Fruit fly (Drosophila melanogaster) whole organism, embryonic: ENCODE results near the gene CG6254.

Source experiments
- Abd-B ChIP-seq: fragments of 200-800 bp; sonication (Bioruptor generic); optimal IDR thresholded peaks from 2 replicates; lab custom pipeline; 2018; ENCODE audit warnings: missing biosample characterization, mild to moderate bottlenecking, missing genetic modification characterization, moderate library complexity
- CG10267 ChIP-seq: fragments of 200-800 bp; sonication (Bioruptor generic); optimal IDR thresholded peaks from 2 replicates; lab custom pipeline; 2018; ENCODE audit warnings: missing biosample characterization, mild to moderate bottlenecking, missing genetic modification characterization, moderate library complexity
- CG11093 ChIP-seq: fragments of 200-800 bp; sonication (Bioruptor generic); IDR thresholded peaks from 3 replicates; pipeline ENCODE4 v1.3.6; 2022; ENCODE audit warnings: missing biosample characterization, missing genetic modification characterization
- CG11560 ChIP-seq: fragments of 200-800 bp; sonication (Bioruptor generic); IDR thresholded peaks from 3 replicates; pipeline ENCODE4 v1.3.6; 2022; ENCODE audit warnings: missing biosample characterization, missing genetic modification characterization
- CG11696 ChIP-seq: fragments of 200-800 bp; sonication (Bioruptor generic); IDR thresholded peaks from 2 replicates; pipeline ENCODE4 v1.3.6; 2022; ENCODE audit warnings: missing biosample characterization, missing genetic modification characterization
- CG12299 ChIP-seq: fragments of 200-800 bp; sonication (Bioruptor generic); optimal IDR thresholded peaks from 2 replicates; lab custom pipeline; 2018; ENCODE audit warnings: missing biosample characterization, mild to moderate bottlenecking, missing genetic modification characterization
- CG12659 ChIP-seq: fragments of 200-800 bp; sonication (Bioruptor generic); optimal IDR thresholded peaks from 3 replicates; lab custom pipeline; 2017; ENCODE audit warnings: mild to moderate bottlenecking, missing biosample characterization, missing genetic modification reagents, missing genetic modification characterization
- CG12942 ChIP-seq: fragments of 200-800 bp; sonication (Bioruptor generic); optimal IDR thresholded peaks from 3 replicates; lab custom pipeline; 2016; ENCODE audit warnings: missing biosample characterization, missing genetic modification characterization
- CG13624 ChIP-seq: fragments of 200-800 bp; sonication (Bioruptor generic); optimal IDR thresholded peaks from 2 replicates; lab custom pipeline; 2016; ENCODE audit warnings: missing biosample characterization, missing genetic modification characterization
- CG13894 ChIP-seq: fragments of 200-800 bp; sonication (Bioruptor generic); optimal IDR thresholded peaks from 3 replicates; lab custom pipeline; 2018; ENCODE audit warnings: missing biosample characterization, mild to moderate bottlenecking, missing genetic modification characterization, moderate library complexity
- CG15479 ChIP-seq: fragments of 200-800 bp; sonication (Bioruptor generic); optimal IDR thresholded peaks from 3 replicates; lab custom pipeline; 2019; ENCODE audit warnings: missing biosample characterization, mild to moderate bottlenecking, missing genetic modification characterization, moderate library complexity
- CG17186 ChIP-seq: fragments of 200-800 bp; sonication (Bioruptor generic); optimal IDR thresholded peaks from 3 replicates; lab custom pipeline; 2017; ENCODE audit warnings: missing biosample characterization, missing genetic modification reagents, missing genetic modification characterization
- CG2120 ChIP-seq: fragments of 200-800 bp; sonication (Bioruptor generic); optimal IDR thresholded peaks from 3 replicates; lab custom pipeline; 2016; ENCODE audit warnings: missing biosample characterization, missing genetic modification characterization
- CG31441 ChIP-seq: fragments of 200-800 bp; sonication (Bioruptor generic); IDR thresholded peaks from 2 replicates; pipeline ENCODE4 v1.3.6; 2022; ENCODE audit warnings: missing biosample characterization, missing genetic modification characterization
- CG32767 ChIP-seq: fragments of 200-800 bp; sonication (Bioruptor generic); IDR thresholded peaks from 2 replicates; pipeline ENCODE4 v1.3.6; 2022; ENCODE audit warnings: missing biosample characterization, missing genetic modification characterization
- CG3281 ChIP-seq: fragments of 200-800 bp; sonication (Bioruptor generic); optimal IDR thresholded peaks from 3 replicates; lab custom pipeline; 2017; ENCODE audit warnings: missing biosample characterization, mild to moderate bottlenecking, missing genetic modification characterization
- CG3847 ChIP-seq: fragments of 200-800 bp; sonication (Bioruptor generic); IDR thresholded peaks from 2 replicates; pipeline ENCODE4 v1.3.6; 2022; ENCODE audit warnings: missing biosample characterization, missing genetic modification characterization
- CG4424 ChIP-seq: fragments of 200-800 bp; sonication (Bioruptor generic); optimal IDR thresholded peaks from 3 replicates; lab custom pipeline; 2016; ENCODE audit warnings: missing biosample characterization, missing genetic modification characterization
- CG5245 ChIP-seq: fragments of 200-800 bp; sonication (Bioruptor generic); optimal IDR thresholded peaks from 3 replicates; lab custom pipeline; 2016; ENCODE audit warnings: missing biosample characterization, missing genetic modification characterization
- CG9609 ChIP-seq: fragments of 200-800 bp; sonication (Bioruptor generic); optimal IDR thresholded peaks from 3 replicates; lab custom pipeline; 2016; ENCODE audit warnings: missing biosample characterization, missing genetic modification characterization
- Dek ChIP-seq: fragments of 200-800 bp; sonication (Bioruptor generic); optimal IDR thresholded peaks from 3 replicates; lab custom pipeline; 2019; ENCODE audit warnings: missing biosample characterization, mild to moderate bottlenecking, missing genetic modification characterization, moderate library complexity
- Dip3 ChIP-seq: fragments of 200-800 bp; sonication (Bioruptor generic); optimal IDR thresholded peaks from 3 replicates; lab custom pipeline; 2016; ENCODE audit warnings: missing biosample characterization, missing genetic modification characterization
- Doc2 ChIP-seq: fragments of 200-800 bp; sonication (Bioruptor generic); IDR thresholded peaks from 2 replicates; pipeline ENCODE4 v1.3.6; 2022; ENCODE audit warnings: missing biosample characterization, missing genetic modification characterization
- Dref ChIP-seq: fragments of 200-800 bp; sonication (Bioruptor generic); IDR thresholded peaks from 2 replicates; pipeline ENCODE4 v1.3.6; 2022; ENCODE audit warnings: missing biosample characterization, missing genetic modification characterization
- Drgx ChIP-seq: fragments of 200-800 bp; sonication (Bioruptor generic); IDR thresholded peaks from 2 replicates; pipeline ENCODE4 v1.3.6; 2022; ENCODE audit warnings: missing biosample characterization, missing genetic modification characterization
- E2f1 ChIP-seq: fragments of 200-800 bp; sonication (Bioruptor generic); IDR thresholded peaks from 2 replicates; pipeline ENCODE4 v1.3.6; 2022; ENCODE audit warnings: missing biosample characterization, missing genetic modification characterization
- Ets97D ChIP-seq: fragments of 200-800 bp; sonication (Bioruptor generic); optimal IDR thresholded peaks from 3 replicates; lab custom pipeline; 2016; ENCODE audit warnings: missing biosample characterization, missing genetic modification characterization
- HmgZ ChIP-seq: fragments of 200-800 bp; sonication (Bioruptor generic); optimal IDR thresholded peaks from 2 replicates; lab custom pipeline; 2018; ENCODE audit warnings: missing biosample characterization, mild to moderate bottlenecking, missing genetic modification characterization
- Mad ChIP-seq: fragments of 200-800 bp; sonication (Bioruptor generic); optimal IDR thresholded peaks from 2 replicates; lab custom pipeline; 2016; ENCODE audit warnings: missing biosample characterization, missing genetic modification characterization
- Neu2 ChIP-seq: fragments of 200-800 bp; sonication (Bioruptor generic); optimal IDR thresholded peaks from 3 replicates; lab custom pipeline; 2016; ENCODE audit warnings: missing biosample characterization, missing genetic modification characterization, borderline replicate concordance
- Sox102F ChIP-seq: fragments of 200-800 bp; sonication (Bioruptor generic); optimal IDR thresholded peaks from 2 replicates; lab custom pipeline; 2018; ENCODE audit warnings: missing biosample characterization, mild to moderate bottlenecking, missing genetic modification characterization, moderate library complexity
- Sry-β ChIP-seq: fragments of 200-800 bp; sonication (Bioruptor generic); optimal IDR thresholded peaks from 2 replicates; lab custom pipeline; 2018; ENCODE audit warnings: missing biosample characterization, mild to moderate bottlenecking, missing genetic modification characterization, moderate library complexity
- Vsx1 ChIP-seq: fragments of 200-800 bp; sonication (Bioruptor generic); optimal IDR thresholded peaks from 2 replicates; lab custom pipeline; 2017; ENCODE audit warnings: missing biosample characterization, mild to moderate bottlenecking, missing genetic modification characterization, missing genetic modification reagents
- Xbp1 ChIP-seq: fragments of 200-800 bp; sonication (Bioruptor generic); optimal IDR thresholded peaks from 3 replicates; lab custom pipeline; 2016; ENCODE audit warnings: missing biosample characterization, mild to moderate bottlenecking, missing genetic modification characterization
- danr ChIP-seq: fragments of 200-800 bp; sonication (Bioruptor generic); IDR thresholded peaks from 2 replicates; pipeline ENCODE4 v1.3.6; 2022; ENCODE audit warnings: missing biosample characterization, missing genetic modification characterization
- dati ChIP-seq: fragments of 200-800 bp; sonication (Bioruptor generic); IDR thresholded peaks from 2 replicates; pipeline ENCODE4 v1.3.6; 2022; ENCODE audit warnings: missing biosample characterization, missing genetic modification characterization
- dm ChIP-seq: fragments of 200-800 bp; sonication (Bioruptor generic); optimal IDR thresholded peaks from 3 replicates; lab custom pipeline; 2016; ENCODE audit warnings: missing biosample characterization, missing genetic modification characterization
- ems ChIP-seq: fragments of 200-800 bp; sonication (Bioruptor generic); optimal IDR thresholded peaks from 3 replicates; lab custom pipeline; 2016; ENCODE audit warnings: missing biosample characterization, missing genetic modification characterization
- gcm ChIP-seq: fragments of 200-800 bp; sonication (Bioruptor generic); optimal IDR thresholded peaks from 2 replicates; lab custom pipeline; 2019; ENCODE audit warnings: missing biosample characterization, mild to moderate bottlenecking, missing genetic modification characterization, moderate library complexity
- insv ChIP-seq, 2 experiments: fragments of 200-800 bp; sonication (Bioruptor generic); optimal IDR thresholded peaks; 3 replicates each; lab custom pipeline; 2016 to 2018; ENCODE audit warnings: missing biosample characterization in 2 of 2, missing genetic modification characterization in 2 of 2
- klu ChIP-seq: fragments of 200-800 bp; sonication (Bioruptor generic); IDR thresholded peaks from 2 replicates; pipeline ENCODE4 v1.3.6; 2022; ENCODE audit warnings: missing biosample characterization, missing genetic modification characterization
- mam ChIP-seq: fragments of 200-800 bp; sonication (Bioruptor generic); optimal IDR thresholded peaks from 3 replicates; lab custom pipeline; 2016; ENCODE audit warnings: missing biosample characterization, missing genetic modification characterization
- nmo ChIP-seq: fragments of 200-800 bp; sonication (Bioruptor generic); optimal IDR thresholded peaks from 2 replicates; lab custom pipeline; 2018; ENCODE audit warnings: missing biosample characterization, mild to moderate bottlenecking, missing genetic modification characterization, moderate library complexity
- onecut ChIP-seq: fragments of 200-800 bp; sonication (Bioruptor generic); IDR thresholded peaks from 2 replicates; pipeline ENCODE4 v1.3.6; 2022; ENCODE audit warnings: missing biosample characterization, missing genetic modification characterization
- pros ChIP-seq: fragments of 200-800 bp; sonication (Bioruptor generic); optimal IDR thresholded peaks from 3 replicates; lab custom pipeline; 2019; ENCODE audit warnings: missing biosample characterization, mild to moderate bottlenecking, missing genetic modification characterization, moderate library complexity
- pum ChIP-seq: fragments of 200-800 bp; sonication (Bioruptor generic); optimal IDR thresholded peaks from 2 replicates; lab custom pipeline; 2016; ENCODE audit warnings: missing biosample characterization, missing genetic modification characterization
- ro ChIP-seq: fragments of 200-800 bp; sonication (Bioruptor generic); IDR thresholded peaks from 2 replicates; pipeline ENCODE4 v1.3.6; 2022; ENCODE audit warnings: missing biosample characterization, missing genetic modification characterization
- sd ChIP-seq: fragments of 200-800 bp; sonication (Bioruptor generic); optimal IDR thresholded peaks from 3 replicates; lab custom pipeline; 2018; ENCODE audit warnings: missing biosample characterization, mild to moderate bottlenecking, missing genetic modification characterization, moderate library complexity
- sisA ChIP-seq: fragments of 200-800 bp; sonication (Bioruptor generic); IDR thresholded peaks from 2 replicates; pipeline ENCODE4 v1.3.6; 2022; ENCODE audit warnings: missing biosample characterization, missing genetic modification characterization
- sqz ChIP-seq: fragments of 200-800 bp; sonication (Bioruptor generic); optimal IDR thresholded peaks from 3 replicates; lab custom pipeline; 2018; ENCODE audit warnings: missing biosample characterization, mild to moderate bottlenecking, missing genetic modification characterization
- sr ChIP-seq: fragments of 200-800 bp; sonication (Bioruptor generic); IDR thresholded peaks from 3 replicates; pipeline ENCODE4 v1.3.6; 2022; ENCODE audit warnings: missing biosample characterization, missing genetic modification characterization
- stc ChIP-seq: fragments of 200-800 bp; sonication (Bioruptor generic); IDR thresholded peaks from 2 replicates; pipeline ENCODE4 v1.3.6; 2022; ENCODE audit warnings: missing biosample characterization, missing genetic modification characterization

CG6254 gene

DNA sequence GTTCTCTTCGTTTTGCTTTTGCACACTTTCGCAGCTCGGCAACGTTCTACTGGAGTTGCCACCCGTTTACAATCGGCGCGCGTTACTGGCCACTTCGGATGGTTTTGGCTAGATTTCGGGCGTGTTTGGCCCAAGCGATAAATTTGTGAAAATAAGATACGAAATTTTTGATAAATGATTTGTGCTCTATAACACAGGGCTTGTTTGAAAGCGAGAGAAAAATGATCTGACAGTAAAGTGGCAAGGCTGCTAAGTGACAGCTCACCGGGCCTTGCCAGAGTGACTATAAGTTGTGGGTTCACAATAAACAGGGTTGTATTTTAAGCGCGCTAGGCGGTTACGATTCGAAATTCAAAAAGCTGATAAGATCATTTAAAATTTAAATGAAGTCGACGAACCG lies 51.2 kb downstream of the CG6254 start, which contains the start of gene Fmr1 (continued):
- TF ChIP-seq CG11093 (no peak), nmo (peak; percentile 77), CG17186 (peak; percentile 94), Dref (GFP tag; lab: Robert Waterston, UW) (peak; percentile 42; the same call in 1 of the 2 replicates), CG13624 (GFP tag; lab: Kevin White, UChicago) (peak; percentile 59), CG11696 (GFP tag; lab: Robert Waterston, UW) (no peak), Mad (GFP tag; lab: Kevin White, UChicago) (peak; percentile 59), CG9609 (peak; percentile 64), Sry-β (GFP tag; lab: Kevin White, UChicago) (peak; percentile 23), Vsx1 (GFP tag; lab: Kevin White, UChicago) (no peak), insv (GFP tag; optimal IDR thresholded peaks at IDR 0.05; lab: Kevin White, UChicago) (no peak), ro (GFP tag; lab: Robert Waterston, UW) (no peak), CG10267 (tag; lab: Kevin White, UChicago) (peak; percentile 70), Ets97D (GFP tag; lab: Kevin White, UChicago) (peak; percentile 96), sisA (GFP tag; lab: Robert Waterston, UW) (peak; percentile 53), CG12659 (GFP tag; lab: Kevin White, UChicago) (peak; percentile 81), Sox102F (GFP tag; lab: Kevin White, UChicago) (peak; percentile 42), sqz (GFP tag; lab: Kevin White, UChicago) (no peak), danr (GFP tag; lab: Robert Waterston, UW) (no peak), CG15479 (no peak), pum (GFP tag; lab: Kevin White, UChicago) (peak; percentile 64), onecut (GFP tag; lab: Robert Waterston, UW) (no peak), Abd-B (no peak), ems (GFP tag; lab: Kevin White, UChicago) (peak; percentile 27), CG32767 (no peak), CG11560 (tag; lab: Robert Waterston, UW) (no peak), pros (no peak), E2f1 (GFP tag; lab: Robert Waterston, UW) (0 out of 2 replicates have a peak, but pooled peaks have one; percentile 32), Neu2 (GFP tag; lab: Kevin White, UChicago) (no peak), Doc2 (GFP tag; lab: Robert Waterston, UW) (no peak), CG5245 (GFP tag; lab: Kevin White, UChicago) (no peak), CG12942 (GFP tag; lab: Kevin White, UChicago) (peak; percentile 35), stc (no peak), CG4424 (peak; percentile 22), dati (GFP tag; lab: Robert Waterston, UW) (no peak), gcm (no peak), CG31441 (GFP tag; lab: Robert Waterston, UW) (peak; percentile 39; the same call in 1 of the 2 replicates), CG3281 (peak; percentile 100), CG3847 (GFP tag; lab: Robert Waterston, UW) (peak; percentile 88), Dek (tag; lab: Kevin White, UChicago) (no peak), mam (GFP tag; lab: Kevin White, UChicago) (peak; percentile 68), CG13894 (tag; lab: Kevin White, UChicago) (no peak), Xbp1 (GFP tag; lab: Kevin White, UChicago) (peak; percentile 63), CG2120 (GFP tag; lab: Kevin White, UChicago) (peak; percentile 72), klu (GFP tag; lab: Robert Waterston, UW) (0 out of 2 replicates have a peak, but pooled peaks have one; percentile 28), Drgx (GFP tag; lab: Robert Waterston, UW) (no peak), sr (no peak), Dip3 (GFP tag; lab: Kevin White, UChicago) (peak; percentile 48), HmgZ (tag; lab: Kevin White, UChicago) (peak; percentile 73), sd (no peak), dm (peak; percentile 61), CG12299 (peak; percentile 42)
